Fruit fly (Drosophila melanogaster) whole organism, wandering third instar larva: ENCODE measurements around the gene Prp3.

Experiments
- Abd-B ChIP-seq: fragments of >200 bp; optimal IDR thresholded peaks from 2 replicates; lab custom pipeline; 2017; ENCODE audit warnings: missing biosample characterization, missing genetic modification characterization
- CG32264 ChIP-seq: fragments of 200-800 bp; sonication (Bioruptor generic); optimal IDR thresholded peaks from 2 replicates; lab custom pipeline; 2016; ENCODE audit warnings: missing biosample characterization, missing genetic modification characterization
- CG9705 ChIP-seq: fragments of 200-800 bp; sonication (Bioruptor generic); optimal IDR thresholded peaks from 2 replicates; lab custom pipeline; 2018; ENCODE audit warnings: missing biosample characterization, mild to moderate bottlenecking, missing genetic modification characterization
- Hr78 ChIP-seq: fragments of >200 bp; optimal IDR thresholded peaks from 2 replicates; lab custom pipeline; 2017; ENCODE audit warnings: missing biosample characterization, missing genetic modification characterization
- Rel ChIP-seq, 2 experiments: fragments of 200-800 bp; sonication (Bioruptor generic) in 1 of 2; optimal IDR thresholded peaks; 2 replicates in 1 of 2; 3 replicates in 1 of 2; lab custom pipeline; 2016 to 2019; ENCODE audit warnings: mild to moderate bottlenecking in 2 of 2, missing biosample characterization in 2 of 2, missing genetic modification characterization in 2 of 2, moderate library complexity in 1 of 2
- dl ChIP-seq, 2 experiments: fragments of 175-275, 200-275 bp in 1 of 2; fragments of 200-275 bp in 1 of 2; sonication (Bioruptor generic); optimal IDR thresholded peaks; lab custom pipeline; 2018; ENCODE audit warnings: mild to moderate bottlenecking in 2 of 2, missing biosample characterization in 2 of 2, missing genetic modification characterization in 2 of 2, moderate library complexity in 2 of 2; ENCODE audit not compliant: partially characterized antibody in 2 of 2, insufficient read depth in 1 of 2
- fru ChIP-seq: fragments of 200-800 bp; sonication (Bioruptor generic); optimal IDR thresholded peaks from 3 replicates; lab custom pipeline; 2016; ENCODE audit warnings: missing biosample characterization, mild to moderate bottlenecking, missing genetic modification characterization
- jim ChIP-seq: fragments of 175-275, 200-325 bp; sonication (Bioruptor generic); optimal IDR thresholded peaks from 2 replicates; lab custom pipeline; 2016; ENCODE audit warnings: missing biosample characterization, mild to moderate bottlenecking, missing genetic modification characterization
- lola ChIP-seq: fragments of >200 bp; optimal IDR thresholded peaks from 2 replicates; lab custom pipeline; 2017; ENCODE audit warnings: missing biosample characterization, missing genetic modification characterization
- psq ChIP-seq: fragments of 200-800 bp; sonication (Bioruptor generic); optimal IDR thresholded peaks from 3 replicates; lab custom pipeline; 2017; ENCODE audit warnings: missing biosample characterization, mild to moderate bottlenecking, missing genetic modification characterization, moderate library complexity
- rgr ChIP-seq: fragments of 200-800 bp; sonication (Bioruptor generic); optimal IDR thresholded peaks from 3 replicates; lab custom pipeline; 2016; ENCODE audit warnings: missing biosample characterization, mild to moderate bottlenecking, missing genetic modification characterization
- usp ChIP-seq: fragments of >200 bp; optimal IDR thresholded peaks from 2 replicates; lab custom pipeline; 2017; ENCODE audit warnings: missing biosample characterization, missing genetic modification characterization

dm6 chr3L:19906780-19907705 is 3.1 kb upstream of the Prp3 start:
- peak in 1 of 2 experiments; percentile 55 for TF ChIP-seq dl (GFP tag; optimal IDR thresholded peaks at IDR 0.05; lab: Kevin White, UChicago; ENCODE audit: insufficient read depth in 1 of 2, partially characterized antibody in 2 of 2)
- no peak for TF ChIP-seq usp (GFP tag; lab: Kevin White, UChicago)
- peak; percentile 10 for TF ChIP-seq fru
- TF ChIP-seq Hr78 (GFP tag; lab: Kevin White, UChicago), result no peak
- no peak for TF ChIP-seq lola (GFP tag; lab: Kevin White, UChicago)
- TF ChIP-seq Abd-B (GFP tag; lab: Kevin White, UChicago), result no peak
- no peak for TF ChIP-seq CG9705 (GFP tag; lab: Kevin White, UChicago)
- peak; percentile 14 for TF ChIP-seq psq (GFP tag; lab: Kevin White, UChicago)
- peak; percentile 41 for TF ChIP-seq rgr
- peak; percentile 44 for TF ChIP-seq Rel (GFP tag; optimal IDR thresholded peaks at IDR 0.05; lab: Kevin White, UChicago)
- peak; percentile 84 for TF ChIP-seq Rel (tag; optimal IDR thresholded peaks at IDR 0.05; lab: Kevin White, UChicago)
- no peak for TF ChIP-seq jim (GFP tag; lab: Kevin White, UChicago)
- no peak for TF ChIP-seq CG32264 (GFP tag; lab: Kevin White, UChicago)
